Worm (Caenorhabditis elegans): ENCODE measurements around the gene Y51A2D.21.

ce11 chrV:18597779-18598178 is 26.1 kb downstream of the Y51A2D.21 start:
- TF ChIP-seq cog-1 (tag; optimal IDR thresholded peaks at IDR 0.05) (no peak), T22C8.4 (GFP tag; IDR thresholded peaks at IDR 0.05) (no peak)
